Fruit fly (Drosophila melanogaster): Measurements from ENCODE around the gene PIG-H.

- TF ChIP-seq CG17829 (tag; optimal IDR thresholded peaks at IDR 0.05) (no peak), Hr39 (optimal IDR thresholded peaks at IDR 0.05) (no peak), CHES-1-like (GFP tag; optimal IDR thresholded peaks at IDR 0.05) (no peak), CG3726 (GFP tag; IDR thresholded peaks at IDR 0.05) (no peak), NFAT (GFP tag; IDR thresholded peaks at IDR 0.05) (no peak), Hey (tag; optimal IDR thresholded peaks at IDR 0.05) (no peak), bigmax (GFP tag; optimal IDR thresholded peaks at IDR 0.05) (no peak), MBD-R2 (GFP tag; IDR thresholded peaks at IDR 0.05) (no peak), CG7786 (GFP tag; optimal IDR thresholded peaks at IDR 0.05) (no peak), ind (GFP tag; optimal IDR thresholded peaks at IDR 0.05) (no peak)
Observed at dm6 chr3R:7992100-7992499, 7.5 kb upstream of the PIG-H start.

Measured in whole organism, embryonic.